Worm (Caenorhabditis elegans) whole organism, mixed stage, embryonic: ENCODE data around the gene F53C3.11.

ENCODE experiments used
- M03D4.4 ChIP-seq: sonication (generic microtip); optimal IDR thresholded peaks from 2 replicates; lab custom pipeline; 2017; ENCODE audit warnings: mild to moderate bottlenecking, missing genetic modification characterization, missing compliant biosample characterization
- bed-3 ChIP-seq: fragments of 200-800 bp; sonication (Bioruptor generic); optimal IDR thresholded peaks from 3 replicates; lab custom pipeline; 2018; ENCODE audit warnings: mild to moderate bottlenecking, missing genetic modification characterization, moderate library complexity, missing compliant biosample characterization
- blmp-1 ChIP-seq: fragments of 150-350 bp; optimal IDR thresholded peaks from 2 replicates; lab custom pipeline; 2014; ENCODE audit warnings: missing biosample characterization, missing genetic modification characterization
- ceh-39 ChIP-seq: fragments of 150-350 bp; optimal IDR thresholded peaks from 2 replicates; lab custom pipeline; 2014; ENCODE audit warnings: missing biosample characterization, missing genetic modification characterization
- ceh-43 ChIP-seq: fragments of 200-800 bp; sonication (Bioruptor generic); optimal IDR thresholded peaks from 2 replicates; lab custom pipeline; 2018; ENCODE audit warnings: mild to moderate bottlenecking, missing genetic modification characterization, moderate library complexity, missing compliant biosample characterization
- ces-1 ChIP-seq: fragments of 150-350 bp; optimal IDR thresholded peaks from 2 replicates; lab custom pipeline; 2014; ENCODE audit warnings: missing biosample characterization, missing genetic modification reagents, missing genetic modification characterization
- cnd-1 ChIP-seq: fragments of 200-800 bp; sonication (Bioruptor generic); optimal IDR thresholded peaks from 2 replicates; lab custom pipeline; 2018; ENCODE audit warnings: mild to moderate bottlenecking, missing genetic modification characterization, missing compliant biosample characterization
- drap-1 ChIP-seq: fragments of 200-800 bp; sonication (Bioruptor generic); optimal IDR thresholded peaks from 3 replicates; lab custom pipeline; 2018; ENCODE audit warnings: mild to moderate bottlenecking, missing genetic modification characterization, missing compliant biosample characterization
- elt-1 ChIP-seq: sonication (generic microtip); optimal IDR thresholded peaks from 2 replicates; lab custom pipeline; 2017; ENCODE audit warnings: missing genetic modification characterization, mild to moderate bottlenecking, missing compliant biosample characterization, antibody characterized with exemption, moderate library complexity, borderline replicate concordance; ENCODE audit not compliant: insufficient read depth
- elt-3 ChIP-seq: fragments of 150-350 bp; optimal IDR thresholded peaks from 2 replicates; lab custom pipeline; 2014; ENCODE audit warnings: missing biosample characterization, missing genetic modification characterization
- flh-1 ChIP-seq: fragments of 200-800 bp; sonication (Bioruptor generic); optimal IDR thresholded peaks from 2 replicates; lab custom pipeline; 2018; ENCODE audit warnings: mild to moderate bottlenecking, missing genetic modification characterization, moderate library complexity, missing compliant biosample characterization
- ham-2 ChIP-seq: fragments of 200-800 bp; sonication (Bioruptor generic); optimal IDR thresholded peaks from 2 replicates; lab custom pipeline; 2018; ENCODE audit warnings: mild to moderate bottlenecking, missing genetic modification characterization, missing compliant biosample characterization
- hlh-1 ChIP-seq: fragments of 150-350 bp; optimal IDR thresholded peaks from 2 replicates; lab custom pipeline; 2014; ENCODE audit warnings: missing biosample characterization, missing genetic modification reagents, missing genetic modification characterization
- lin-13 ChIP-seq: fragments of 150-350 bp; optimal IDR thresholded peaks from 2 replicates; lab custom pipeline; 2014; ENCODE audit warnings: missing biosample characterization, missing genetic modification characterization
- lin-32 ChIP-seq: fragments of 200-800 bp; sonication (Bioruptor generic); optimal IDR thresholded peaks from 2 replicates; lab custom pipeline; 2018; ENCODE audit warnings: mild to moderate bottlenecking, missing genetic modification characterization, missing compliant biosample characterization
- lsy-2 ChIP-seq: fragments of 150-350 bp; optimal IDR thresholded peaks from 2 replicates; lab custom pipeline; 2014; ENCODE audit warnings: missing biosample characterization, missing genetic modification characterization
- mab-5 ChIP-seq: fragments of 150-350 bp; optimal IDR thresholded peaks from 2 replicates; lab custom pipeline; 2014; ENCODE audit warnings: missing biosample characterization, missing genetic modification characterization
- mep-1 ChIP-seq: fragments of 150-350 bp; optimal IDR thresholded peaks from 2 replicates; lab custom pipeline; 2017; ENCODE audit warnings: missing biosample characterization, missing genetic modification reagents, missing genetic modification characterization, inconsistent platforms
- nhr-12 ChIP-seq: fragments of 150-350 bp; optimal IDR thresholded peaks from 2 replicates; lab custom pipeline; 2014; ENCODE audit warnings: missing biosample characterization, missing genetic modification characterization
- nhr-2 ChIP-seq: fragments of 150-350 bp; optimal IDR thresholded peaks from 2 replicates; lab custom pipeline; 2014; ENCODE audit warnings: missing biosample characterization, missing genetic modification characterization
- nhr-237 ChIP-seq: fragments of 150-350 bp; optimal IDR thresholded peaks from 2 replicates; lab custom pipeline; 2014; ENCODE audit warnings: missing biosample characterization, missing genetic modification characterization
- nhr-28 ChIP-seq: fragments of 150-350 bp; optimal IDR thresholded peaks from 2 replicates; lab custom pipeline; 2014; ENCODE audit warnings: missing biosample characterization, missing genetic modification characterization
- nhr-76 ChIP-seq: sonication (generic microtip); optimal IDR thresholded peaks from 2 replicates; lab custom pipeline; 2017; ENCODE audit warnings: missing biosample characterization, missing genetic modification characterization
- pha-4 ChIP-seq: fragments of 150-350 bp; optimal IDR thresholded peaks from 2 replicates; lab custom pipeline; 2018; ENCODE audit warnings: missing biosample characterization, missing genetic modification reagents, missing genetic modification characterization
- sem-2 ChIP-seq: fragments of 200-800 bp; sonication (Bioruptor generic); optimal IDR thresholded peaks from 2 replicates; lab custom pipeline; 2018; ENCODE audit warnings: mild to moderate bottlenecking, missing genetic modification characterization, missing compliant biosample characterization
- snpc-4 ChIP-seq: fragments of 150-350 bp; optimal IDR thresholded peaks from 2 replicates; lab custom pipeline; 2014; ENCODE audit warnings: missing biosample characterization, missing genetic modification characterization
- sptf-1 ChIP-seq: sonication (generic microtip); optimal IDR thresholded peaks from 2 replicates; lab custom pipeline; 2017; ENCODE audit warnings: mild to moderate bottlenecking, missing genetic modification characterization, moderate library complexity, missing compliant biosample characterization
- tbx-8 ChIP-seq: fragments of 200-800 bp; sonication (Bioruptor generic); optimal IDR thresholded peaks from 2 replicates; lab custom pipeline; 2018; ENCODE audit warnings: mild to moderate bottlenecking, missing genetic modification characterization, moderate library complexity, missing compliant biosample characterization
- unc-120 ChIP-seq: sonication (generic microtip); optimal IDR thresholded peaks from 2 replicates; lab custom pipeline; 2017; ENCODE audit warnings: missing genetic modification characterization, missing compliant biosample characterization; ENCODE audit not compliant: poor library complexity, severe bottlenecking
- unc-39 ChIP-seq: fragments of 150-350 bp; optimal IDR thresholded peaks from 2 replicates; lab custom pipeline; 2014; ENCODE audit warnings: missing biosample characterization, missing genetic modification characterization
- unc-62 ChIP-seq: fragments of 150-350 bp; optimal IDR thresholded peaks from 2 replicates; lab custom pipeline; 2014; ENCODE audit warnings: missing biosample characterization, missing genetic modification reagents, missing genetic modification characterization
- zip-8 ChIP-seq: fragments of 150-350 bp; optimal IDR thresholded peaks from 2 replicates; lab custom pipeline; 2014; ENCODE audit warnings: missing biosample characterization, missing genetic modification characterization
- ztf-11 ChIP-seq: fragments of 150-350 bp; optimal IDR thresholded peaks from 2 replicates; lab custom pipeline; 2014; ENCODE audit warnings: missing biosample characterization, missing genetic modification characterization

Gene F53C3.11

ce11 chrII:3893911-3894310 is 12.6 kb downstream of the F53C3.11 start:
- TF ChIP-seq unc-62 (no peak), cnd-1 (tag; lab: Kevin White, UChicago) (no peak), elt-1 (tag; lab: Kevin White, UChicago) (no peak), hlh-1 (tag; lab: Kevin White, UChicago) (no peak), ztf-11 (tag; lab: Kevin White, UChicago) (no peak), flh-1 (no peak), ceh-43 (GFP tag; lab: Kevin White, UChicago) (no peak)

- TF ChIP-seq pha-4, result no peak
- TF ChIP-seq elt-1 (tag; lab: Kevin White, UChicago), result no peak
- TF ChIP-seq flh-1, result no peak
- no peak for TF ChIP-seq bed-3 (GFP tag; lab: Kevin White, UChicago)
- no peak for TF ChIP-seq lin-13
- TF ChIP-seq unc-62, result no peak
- no peak for TF ChIP-seq blmp-1 (tag; lab: Kevin White, UChicago)
- no peak for TF ChIP-seq mab-5
- no peak for TF ChIP-seq lin-32 (GFP tag; lab: Kevin White, UChicago)
- no peak for TF ChIP-seq ztf-11 (tag; lab: Kevin White, UChicago)
- no peak for TF ChIP-seq unc-120 (tag; lab: Kevin White, UChicago)
- TF ChIP-seq ces-1, result no peak
- TF ChIP-seq nhr-2 (tag; lab: Kevin White, UChicago), result no peak
- TF ChIP-seq unc-39, result no peak
- no peak for TF ChIP-seq snpc-4 (tag; lab: Kevin White, UChicago)
- no peak for TF ChIP-seq nhr-12
- TF ChIP-seq ceh-43 (GFP tag; lab: Kevin White, UChicago), result no peak
- no peak for TF ChIP-seq mep-1
- TF ChIP-seq, all 35 proteins: peak for 0
These were observed 15.4 kb downstream of the F53C3.11 start, which contains the start of gene F53C3.8 for ce11 chrII:3891124-3891523. Gene F53C3.8 (plus strand): TSS chrII:3891424.

ce11 chrII:3879945-3880344 is 26.6 kb downstream of the F53C3.11 start, which contains the start of gene nhr-166:
Gene nhr-166 (plus strand): TSS chrII:3880245.
- no peak for TF ChIP-seq lin-32 (GFP tag; lab: Kevin White, UChicago)
- no peak for TF ChIP-seq nhr-237 (tag; lab: Kevin White, UChicago)
- no peak for TF ChIP-seq ceh-39
- no peak for TF ChIP-seq elt-3 (tag; lab: Kevin White, UChicago)
- TF ChIP-seq nhr-28 (tag; lab: Kevin White, UChicago), result no peak
- TF ChIP-seq hlh-1 (tag; lab: Kevin White, UChicago), result no peak
- no peak for TF ChIP-seq nhr-76 (tag; lab: Kevin White, UChicago)
- TF ChIP-seq snpc-4 (tag; lab: Kevin White, UChicago), result no peak
- TF ChIP-seq ceh-43 (GFP tag; lab: Kevin White, UChicago), result no peak
- TF ChIP-seq pha-4, result no peak
- no peak for TF ChIP-seq nhr-12
- no peak for TF ChIP-seq blmp-1 (tag; lab: Kevin White, UChicago)
- no peak for TF ChIP-seq mab-5
- TF ChIP-seq lsy-2 (tag; lab: Kevin White, UChicago), result no peak
- no peak for TF ChIP-seq ztf-11 (tag; lab: Kevin White, UChicago)
- TF ChIP-seq M03D4.4, result no peak

ce11 chrII:3878330-3878729 is 28.2 kb downstream of the F53C3.11 start, which contains the start of gene srh-250:
Gene srh-250 (plus strand): TSS chrII:3878630.
- TF ChIP-seq pha-4 (no peak), mab-5 (no peak), elt-3 (tag; lab: Kevin White, UChicago) (no peak), snpc-4 (tag; lab: Kevin White, UChicago) (no peak), sem-2 (no peak), unc-62 (no peak), tbx-8 (GFP tag; lab: Kevin White, UChicago) (no peak), blmp-1 (tag; lab: Kevin White, UChicago) (no peak), ham-2 (no peak), zip-8 (tag; lab: Kevin White, UChicago) (no peak), hlh-1 (tag; lab: Kevin White, UChicago) (no peak), nhr-12 (no peak), ztf-11 (tag; lab: Kevin White, UChicago) (no peak)
- TF ChIP-seq, all 35 proteins: peak for 0

- TF ChIP-seq elt-1 (tag; lab: Kevin White, UChicago), result no peak
- no peak for TF ChIP-seq unc-62
- TF ChIP-seq elt-3 (tag; lab: Kevin White, UChicago), result no peak
- no peak for TF ChIP-seq bed-3 (GFP tag; lab: Kevin White, UChicago)
- no peak for TF ChIP-seq sptf-1 (tag; lab: Kevin White, UChicago)
- no peak for TF ChIP-seq lin-32 (GFP tag; lab: Kevin White, UChicago)
- no peak for TF ChIP-seq hlh-1 (tag; lab: Kevin White, UChicago)
- no peak for TF ChIP-seq blmp-1 (tag; lab: Kevin White, UChicago)
- no peak for TF ChIP-seq zip-8 (tag; lab: Kevin White, UChicago)
- TF ChIP-seq lsy-2 (tag; lab: Kevin White, UChicago), result no peak
- TF ChIP-seq unc-120 (tag; lab: Kevin White, UChicago), result no peak
- TF ChIP-seq ces-1, result no peak
- TF ChIP-seq lin-13, result no peak
- no peak for TF ChIP-seq nhr-12
- no peak for TF ChIP-seq drap-1 (GFP tag; lab: Kevin White, UChicago)
- TF ChIP-seq nhr-2 (tag; lab: Kevin White, UChicago), result no peak
- TF ChIP-seq unc-39, result no peak
- no peak for TF ChIP-seq nhr-28 (tag; lab: Kevin White, UChicago)
- TF ChIP-seq tbx-8 (GFP tag; lab: Kevin White, UChicago), result no peak
- TF ChIP-seq, all 35 proteins: peak for 0
These were observed 28.6 kb downstream of the F53C3.11 start, which contains the start of gene sdz-7 for ce11 chrII:3877874-3878273. Gene sdz-7 (minus strand): TSS chrII:3877974.
